Fruit fly (Drosophila melanogaster): ENCODE data around the gene Amt.

Gene Amt

DNA sequence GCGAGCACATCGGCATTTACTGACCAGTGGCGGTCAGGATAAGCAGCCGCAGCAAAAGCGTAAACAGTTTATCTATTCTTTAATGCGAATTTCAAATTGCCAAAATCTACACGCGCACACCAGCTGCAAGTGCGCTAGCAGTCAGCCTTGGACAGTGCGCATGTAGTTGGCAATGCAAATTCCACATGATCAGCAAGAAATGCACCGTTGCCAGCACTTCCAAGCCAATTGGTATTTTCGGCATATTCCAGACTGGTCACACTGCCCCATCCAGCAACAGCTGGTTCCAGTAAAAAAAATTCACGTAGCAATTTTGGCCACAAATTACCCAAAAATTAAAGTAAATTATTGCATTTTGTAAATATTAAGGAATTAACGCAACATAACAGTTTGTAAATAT is 38.8 kb upstream of the Amt start (continued):
- TF ChIP-seq CG3995 (GFP tag; optimal IDR thresholded peaks at IDR 0.05) = peak; percentile 24
- no peak for TF ChIP-seq HLH54F (GFP tag; optimal IDR thresholded peaks at IDR 0.05)
- no peak for TF ChIP-seq CG11696 (GFP tag; IDR thresholded peaks at IDR 0.05)
- peak; percentile 11 for TF ChIP-seq dmrt11E (tag; optimal IDR thresholded peaks at IDR 0.05)
- TF ChIP-seq luna (GFP tag; optimal IDR thresholded peaks at IDR 0.05) = no peak
- TF ChIP-seq BEAF-32 (GFP tag; optimal IDR thresholded peaks at IDR 0.05) = peak; percentile 56
- TF ChIP-seq chn (GFP tag; optimal IDR thresholded peaks at IDR 0.05) = peak; percentile 45
- TF ChIP-seq prd (optimal IDR thresholded peaks at IDR 0.05) = no peak
- TF ChIP-seq prd (GFP tag; IDR thresholded peaks at IDR 0.05) = no peak
- TF ChIP-seq CG7372 (GFP tag; IDR thresholded peaks at IDR 0.05) = no peak
- TF ChIP-seq ci (GFP tag; IDR thresholded peaks at IDR 0.05) = no peak
- no peak for TF ChIP-seq esg (GFP tag; conservative IDR thresholded peaks at IDR 0.05)
- no peak for TF ChIP-seq CG13775 (GFP tag; optimal IDR thresholded peaks at IDR 0.05)
- peak; percentile 37 for TF ChIP-seq gro (GFP tag; optimal IDR thresholded peaks at IDR 0.05)
- no peak for TF ChIP-seq Ssrp (tag; optimal IDR thresholded peaks at IDR 0.05)
- peak; percentile 33 for TF ChIP-seq twi (tag; optimal IDR thresholded peaks at IDR 0.05)
- peak; percentile 27 for TF ChIP-seq CG3163 (GFP tag; optimal IDR thresholded peaks at IDR 0.05)
- peak; percentile 16 for TF ChIP-seq HLHmδ (GFP tag; optimal IDR thresholded peaks at IDR 0.05)
- no peak for TF ChIP-seq cato (GFP tag; optimal IDR thresholded peaks at IDR 0.05; ENCODE audit: borderline replicate concordance)
- no peak for TF ChIP-seq Optix (GFP tag; IDR thresholded peaks at IDR 0.05)
- TF ChIP-seq Myb (GFP tag; optimal IDR thresholded peaks at IDR 0.05) = peak; percentile 93
- TF ChIP-seq CG12391 (tag; optimal IDR thresholded peaks at IDR 0.05) = peak; percentile 21
- TF ChIP-seq odd (GFP tag; optimal IDR thresholded peaks at IDR 0.05) = no peak
- TF ChIP-seq ewg (GFP tag; optimal IDR thresholded peaks at IDR 0.05) = peak; percentile 25
- TF ChIP-seq pb (GFP tag; optimal IDR thresholded peaks at IDR 0.05) = no peak
- no peak for TF ChIP-seq CG1647 (GFP tag; optimal IDR thresholded peaks at IDR 0.05)
- TF ChIP-seq CG17359 (tag; optimal IDR thresholded peaks at IDR 0.05) = no peak
- TF ChIP-seq HmgD (GFP tag; optimal IDR thresholded peaks at IDR 0.05) = peak; percentile 77
- peak; percentile 23 for TF ChIP-seq zf30C (GFP tag; optimal IDR thresholded peaks at IDR 0.05)
- TF ChIP-seq Sry-β (GFP tag; optimal IDR thresholded peaks at IDR 0.05) = no peak
- no peak for TF ChIP-seq Gug (GFP tag; IDR thresholded peaks at IDR 0.05)
- TF ChIP-seq Bdp1 (GFP tag; optimal IDR thresholded peaks at IDR 0.05) = peak; percentile 33
- no peak for TF ChIP-seq jing (GFP tag; optimal IDR thresholded peaks at IDR 0.05)
- no peak for TF ChIP-seq CG9437 (GFP tag; optimal IDR thresholded peaks at IDR 0.05)
- TF ChIP-seq CG13424 (tag; optimal IDR thresholded peaks at IDR 0.05) = peak; percentile 0
- TF ChIP-seq dimm (GFP tag; IDR thresholded peaks at IDR 0.05) = no peak
- TF ChIP-seq Hr51 (GFP tag; optimal IDR thresholded peaks at IDR 0.05) = peak in 1 of 2 experiments; percentile 7
- no peak for TF ChIP-seq Deaf1 (tag; optimal IDR thresholded peaks at IDR 0.05)
- TF ChIP-seq CG11398 (GFP tag; optimal IDR thresholded peaks at IDR 0.05) = no peak
- no peak for TF ChIP-seq CG17802 (tag; optimal IDR thresholded peaks at IDR 0.05)
- TF ChIP-seq Stat92E (GFP tag; optimal IDR thresholded peaks at IDR 0.05) = no peak
- no peak for TF ChIP-seq Xrp1 (GFP tag; IDR thresholded peaks at IDR 0.05)
- no peak for TF ChIP-seq gce (GFP tag; IDR thresholded peaks at IDR 0.05)
- TF ChIP-seq Lim3 (GFP tag; IDR thresholded peaks at IDR 0.05) = no peak
- peak; percentile 23 for TF ChIP-seq CG30020 (tag; optimal IDR thresholded peaks at IDR 0.05)
- TF ChIP-seq CG7839 (tag; optimal IDR thresholded peaks at IDR 0.05) = no peak
- peak; percentile 4 for TF ChIP-seq CG13624 (GFP tag; optimal IDR thresholded peaks at IDR 0.05)
- TF ChIP-seq br (optimal IDR thresholded peaks at IDR 0.05) = no peak
- peak; percentile 64 for TF ChIP-seq Abd-B (GFP tag; optimal IDR thresholded peaks at IDR 0.05)
- no peak for TF ChIP-seq CG9817 (tag; optimal IDR thresholded peaks at IDR 0.05)
- TF ChIP-seq schlank (tag; optimal IDR thresholded peaks at IDR 0.05) = no peak
- TF ChIP-seq insv (GFP tag; optimal IDR thresholded peaks at IDR 0.05) = peak in 1 of 2 experiments; percentile 50

All from whole organism, embryonic.